ENCODE assay signal across 5 fruit fly cellular contexts in genomic region chr3L:341052-341852, dm6.
TF ChIP-seq lines count a peak whose summit lies in the region.

No protein-coding gene starts in this region.

- TF ChIP-seq CTCF in whole organism, embryonic (GFP tag; optimal IDR thresholded peaks at IDR 0.05; lab: Kevin White, UChicago): no peak

TF ChIP-seq in whole organism, adult, 20 proteins besides CTCF, POLR2A, EP300 and RAD21:
- no peak for TF ChIP-seq CG5204 (GFP tag; optimal IDR thresholded peaks at IDR 0.05; lab: Kevin White, UChicago)
- TF ChIP-seq CG12768 (GFP tag; optimal IDR thresholded peaks at IDR 0.05; lab: Kevin White, UChicago): no peak
- no peak for TF ChIP-seq cnc (optimal IDR thresholded peaks at IDR 0.05; lab: Kevin White, UChicago)
- no peak for TF ChIP-seq Hr96 (GFP tag; optimal IDR thresholded peaks at IDR 0.05; lab: Kevin White, UChicago)
- TF ChIP-seq bab1 (GFP tag; optimal IDR thresholded peaks at IDR 0.05; lab: Kevin White, UChicago): peak; percentile 25
- peak; percentile 86 for TF ChIP-seq tj (GFP tag; optimal IDR thresholded peaks at IDR 0.05; lab: Kevin White, UChicago)
- TF ChIP-seq Mnt (GFP tag; optimal IDR thresholded peaks at IDR 0.05; lab: Kevin White, UChicago): peak; percentile 0
- TF ChIP-seq Crg-1 (GFP tag; optimal IDR thresholded peaks at IDR 0.05; lab: Kevin White, UChicago): no peak
- no peak for TF ChIP-seq kay (GFP tag; lab: Kevin White, UChicago; ENCODE audit: borderline replicate concordance)
- TF ChIP-seq Clk (GFP tag; optimal IDR thresholded peaks at IDR 0.05; lab: Kevin White, UChicago): no peak
- TF ChIP-seq CG7045 (GFP tag; optimal IDR thresholded peaks at IDR 0.05; lab: Kevin White, UChicago): no peak
- TF ChIP-seq CG1620 (GFP tag; optimal IDR thresholded peaks at IDR 0.05; lab: Kevin White, UChicago): no peak
- TF ChIP-seq cic (GFP tag; optimal IDR thresholded peaks at IDR 0.05; lab: Kevin White, UChicago): peak; percentile 26
- no peak for TF ChIP-seq CG33017 (tag; optimal IDR thresholded peaks at IDR 0.05; lab: Kevin White, UChicago)

TF ChIP-seq in whole organism, embryonic, 481 proteins besides CTCF, POLR2A, EP300 and RAD21 (continues in another document):
- TF ChIP-seq nom (GFP tag; optimal IDR thresholded peaks at IDR 0.05; lab: Kevin White, UChicago): peak; percentile 53
- peak; percentile 5 for TF ChIP-seq CG10543 (GFP tag; optimal IDR thresholded peaks at IDR 0.05; lab: Kevin White, UChicago)
- peak; percentile 0 for TF ChIP-seq mirr (GFP tag; optimal IDR thresholded peaks at IDR 0.05; lab: Kevin White, UChicago)
- TF ChIP-seq pros (GFP tag; optimal IDR thresholded peaks at IDR 0.05; lab: Kevin White, UChicago): peak; percentile 62
- TF ChIP-seq CG13894 (tag; optimal IDR thresholded peaks at IDR 0.05; lab: Kevin White, UChicago): peak; percentile 45
- TF ChIP-seq sd (tag; optimal IDR thresholded peaks at IDR 0.05; lab: Kevin White, UChicago): peak; percentile 41
- TF ChIP-seq Jarid2 (GFP tag; optimal IDR thresholded peaks at IDR 0.05; lab: Kevin White, UChicago): peak; percentile 43
- peak; percentile 60 for TF ChIP-seq Deaf1 (tag; optimal IDR thresholded peaks at IDR 0.05; lab: Kevin White, UChicago)
- TF ChIP-seq CG11247 (GFP tag; IDR thresholded peaks at IDR 0.05; lab: Robert Waterston, UW): no peak
- TF ChIP-seq Bgb (GFP tag; IDR thresholded peaks at IDR 0.05; lab: Robert Waterston, UW; ENCODE audit: partially characterized antibody): peak; percentile 26; the same call in 1 of the 2 replicates
- peak; percentile 1 for TF ChIP-seq sug (tag; optimal IDR thresholded peaks at IDR 0.05; lab: Kevin White, UChicago)
- peak; percentile 44 for TF ChIP-seq abd-A (tag; optimal IDR thresholded peaks at IDR 0.05; lab: Kevin White, UChicago)
- no peak for TF ChIP-seq eyg (GFP tag; optimal IDR thresholded peaks at IDR 0.05; lab: Kevin White, UChicago)
- TF ChIP-seq CG12769 (tag; optimal IDR thresholded peaks at IDR 0.05; lab: Kevin White, UChicago): peak; percentile 26
- TF ChIP-seq amos (GFP tag; IDR thresholded peaks at IDR 0.05; lab: Robert Waterston, UW; ENCODE audit: partially characterized antibody): 0 out of 2 replicates have a peak, but pooled peaks have one; percentile 12
- TF ChIP-seq ci (GFP tag; IDR thresholded peaks at IDR 0.05; lab: Robert Waterston, UW): 0 out of 3 replicates have a peak, but pooled peaks have one; percentile 17
- TF ChIP-seq CG13287 (GFP tag; IDR thresholded peaks at IDR 0.05; lab: Robert Waterston, UW; ENCODE audit: partially characterized antibody): peak; percentile 42; the same call in 1 of the 2 replicates
- TF ChIP-seq CG15269 (tag; optimal IDR thresholded peaks at IDR 0.05; lab: Kevin White, UChicago): peak; percentile 4

TF ChIP-seq in whole organism, prepupa, 60 proteins besides CTCF, POLR2A, EP300 and RAD21:
- TF ChIP-seq ss (GFP tag; optimal IDR thresholded peaks at IDR 0.05; lab: Kevin White, UChicago) (peak in 1 of 2 experiments; percentile 10), fd85E (GFP tag; optimal IDR thresholded peaks at IDR 0.05; lab: Kevin White, UChicago) (no peak), CG6163 (GFP tag; IDR thresholded peaks at IDR 0.05; lab: Robert Waterston, UW) (peak; percentile 52; the same call in 2 of the 3 replicates), lz (GFP tag; optimal IDR thresholded peaks at IDR 0.05; lab: Kevin White, UChicago) (no peak), Eip78C (GFP tag; lab: Kevin White, UChicago) (peak; percentile 27), CG15336 (GFP tag; IDR thresholded peaks at IDR 0.05; lab: Robert Waterston, UW) (peak; percentile 19; the same call in 1 of the 2 replicates)
TF ChIP-seq in whole organism, prepupa: peak in this region for 4.

TF ChIP-seq in whole organism, pupa, 21 proteins besides CTCF, POLR2A, EP300 and RAD21:
- TF ChIP-seq EcR (GFP tag; optimal IDR thresholded peaks at IDR 0.05; lab: Kevin White, UChicago): peak; percentile 59
- no peak for TF ChIP-seq Snoo (tag; optimal IDR thresholded peaks at IDR 0.05; lab: Kevin White, UChicago)
- TF ChIP-seq CG13204 (GFP tag; optimal IDR thresholded peaks at IDR 0.05; lab: Kevin White, UChicago): peak; percentile 27
- no peak for TF ChIP-seq CG15710 (tag; optimal IDR thresholded peaks at IDR 0.05; lab: Kevin White, UChicago)

TF ChIP-seq in whole organism, wandering third instar larva, 38 proteins besides CTCF, POLR2A, EP300 and RAD21:
- TF ChIP-seq CrebA (GFP tag; optimal IDR thresholded peaks at IDR 0.05; lab: Kevin White, UChicago; ENCODE audit: borderline replicate concordance) (no peak), h (GFP tag; optimal IDR thresholded peaks at IDR 0.05; lab: Kevin White, UChicago) (peak; percentile 31), Mio (GFP tag; optimal IDR thresholded peaks at IDR 0.05; lab: Kevin White, UChicago) (no peak), Sp1 (GFP tag; optimal IDR thresholded peaks at IDR 0.05; lab: Kevin White, UChicago) (peak; percentile 13), jim (GFP tag; optimal IDR thresholded peaks at IDR 0.05; lab: Kevin White, UChicago) (no peak), Hr83 (GFP tag; optimal IDR thresholded peaks at IDR 0.05; lab: Kevin White, UChicago; ENCODE audit: poor library complexity, severe bottlenecking) (peak; percentile 7), Hnf4 (GFP tag; optimal IDR thresholded peaks at IDR 0.05; lab: Kevin White, UChicago) (no peak), ey (GFP tag; optimal IDR thresholded peaks at IDR 0.05; lab: Kevin White, UChicago) (no peak), GATAd (GFP tag; optimal IDR thresholded peaks at IDR 0.05; lab: Kevin White, UChicago) (no peak), Rel (GFP tag; optimal IDR thresholded peaks at IDR 0.05; lab: Kevin White, UChicago) (no peak), Rel (tag; optimal IDR thresholded peaks at IDR 0.05; lab: Kevin White, UChicago) (peak; percentile 92)
TF ChIP-seq in whole organism, wandering third instar larva: peak in this region for 4.
